Fruit fly (Drosophila melanogaster): ENCODE measurements around the gene CG33322.

CG33322 gene

DNA sequence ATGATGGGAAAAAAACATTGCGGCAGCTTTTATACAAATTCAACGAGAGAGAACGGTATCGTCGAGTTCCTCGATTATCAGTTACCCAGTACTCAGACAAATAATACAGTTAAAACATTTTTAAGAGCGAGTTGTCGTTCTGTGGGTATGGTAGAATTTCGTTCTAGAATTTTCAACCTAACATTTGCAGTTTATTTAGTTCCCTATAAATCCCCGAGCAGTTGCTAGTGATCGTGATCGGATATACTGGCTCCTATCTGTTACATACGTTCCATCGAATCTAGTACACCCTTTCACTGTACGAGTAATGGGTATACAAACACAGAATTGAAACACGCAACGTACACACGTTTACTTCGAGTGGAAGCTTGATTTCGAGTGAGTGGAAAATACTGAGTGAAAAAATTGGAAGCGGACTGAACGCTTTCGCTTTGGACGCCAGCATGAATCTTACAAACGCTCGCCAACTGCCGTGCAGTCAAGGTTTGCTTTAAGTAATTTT is 48.8 kb upstream of the CG33322 start, which contains the start of gene CG9338 (continued):
- TF ChIP-seq CG9609 (GFP tag; optimal IDR thresholded peaks at IDR 0.05) (peak; percentile 89), NC2β (GFP tag; optimal IDR thresholded peaks at IDR 0.05) (peak; percentile 51), sr (GFP tag; IDR thresholded peaks at IDR 0.05) (peak; percentile 13; the same call in 1 of the 3 replicates), z (GFP tag; IDR thresholded peaks at IDR 0.05) (peak; percentile 96), CoRest (tag; optimal IDR thresholded peaks at IDR 0.05) (peak; percentile 83), CG10431 (GFP tag; optimal IDR thresholded peaks at IDR 0.05) (peak; percentile 35), slbo (GFP tag; IDR thresholded peaks at IDR 0.05) (peak; percentile 79), CG6791 (GFP tag; IDR thresholded peaks at IDR 0.05; ENCODE audit: partially characterized antibody) (no peak; the same call in 2 of the 3 replicates), dpn (GFP tag; optimal IDR thresholded peaks at IDR 0.05) (peak; percentile 85 to 86), Opbp (GFP tag; IDR thresholded peaks at IDR 0.05; ENCODE audit: partially characterized antibody) (no peak), CG2712 (tag; optimal IDR thresholded peaks at IDR 0.05) (peak; percentile 97), C15 (GFP tag; IDR thresholded peaks at IDR 0.05) (peak; percentile 17; the same call in 1 of the 3 replicates), CG2889 (GFP tag; IDR thresholded peaks at IDR 0.05) (peak; percentile 43; the same call in 1 of the 3 replicates), ara (GFP tag; IDR thresholded peaks at IDR 0.05) (peak; percentile 93), Nf-YB (GFP tag; optimal IDR thresholded peaks at IDR 0.05) (peak; percentile 57), Rx (GFP tag; IDR thresholded peaks at IDR 0.05) (peak; percentile 89), CG12104 (GFP tag; optimal IDR thresholded peaks at IDR 0.05) (peak; percentile 74), CG13424 (tag; optimal IDR thresholded peaks at IDR 0.05) (peak; percentile 80), lilli (GFP tag; optimal IDR thresholded peaks at IDR 0.05) (peak; percentile 87), chif (GFP tag; optimal IDR thresholded peaks at IDR 0.05) (peak; percentile 66 to 83), CG4424 (GFP tag; optimal IDR thresholded peaks at IDR 0.05) (peak; percentile 95), CG13775 (GFP tag; optimal IDR thresholded peaks at IDR 0.05) (peak; percentile 73), Xbp1 (GFP tag; optimal IDR thresholded peaks at IDR 0.05) (peak; percentile 69), dimm (GFP tag; IDR thresholded peaks at IDR 0.05) (no peak), croc (GFP tag; conservative IDR thresholded peaks at IDR 0.05) (peak; percentile 88), Nf-YC (tag; optimal IDR thresholded peaks at IDR 0.05) (peak; percentile 89), CG18476 (GFP tag; optimal IDR thresholded peaks at IDR 0.05) (peak; percentile 62), CG3995 (GFP tag; optimal IDR thresholded peaks at IDR 0.05) (peak; percentile 71), CG12299 (tag; optimal IDR thresholded peaks at IDR 0.05) (peak; percentile 76), Sin3A (optimal IDR thresholded peaks at IDR 0.05) (no peak), CG14014 (GFP tag; IDR thresholded peaks at IDR 0.05) (peak; percentile 73), CG10366 (GFP tag; IDR thresholded peaks at IDR 0.05) (peak; percentile 69), CG4404 (GFP tag; IDR thresholded peaks at IDR 0.05) (peak; percentile 81), wek (GFP tag; optimal IDR thresholded peaks at IDR 0.05) (peak; percentile 39), fd3F (GFP tag; optimal IDR thresholded peaks at IDR 0.05) (peak; percentile 72), CG11456 (GFP tag; IDR thresholded peaks at IDR 0.05) (no peak; the same call in 1 of the 3 replicates), hbn (GFP tag; IDR thresholded peaks at IDR 0.05; ENCODE audit: partially characterized antibody) (0 out of 2 replicates have a peak, but pooled peaks have one; percentile 16), D19A (tag; optimal IDR thresholded peaks at IDR 0.05) (peak; percentile 74), CG1024 (GFP tag; IDR thresholded peaks at IDR 0.05) (no peak), ato (GFP tag; IDR thresholded peaks at IDR 0.05; ENCODE audit: partially characterized antibody) (peak; percentile 54; the same call in 1 of the 2 replicates), Poxn (GFP tag; IDR thresholded peaks at IDR 0.05) (no peak), CG10959 (GFP tag; IDR thresholded peaks at IDR 0.05) (no peak), scrt (GFP tag; optimal IDR thresholded peaks at IDR 0.05) (peak; percentile 94), CG1792 (GFP tag; optimal IDR thresholded peaks at IDR 0.05) (peak; percentile 61), Doc2 (GFP tag; IDR thresholded peaks at IDR 0.05) (no peak), CG42726 (GFP tag; IDR thresholded peaks at IDR 0.05; ENCODE audit: partially characterized antibody) (no peak), CG34224 (GFP tag; IDR thresholded peaks at IDR 0.05; ENCODE audit: partially characterized antibody) (no peak), cad (GFP tag; optimal IDR thresholded peaks at IDR 0.05) (no peak), NFAT (GFP tag; IDR thresholded peaks at IDR 0.05) (peak; percentile 91), Dip3 (GFP tag; optimal IDR thresholded peaks at IDR 0.05) (peak; percentile 74), bsh (GFP tag; optimal IDR thresholded peaks at IDR 0.05) (peak; percentile 12 to 79)

All from whole organism, embryonic.